Fruit fly (Drosophila melanogaster): ENCODE measurements around the gene CG1677.
A peak's percentile ranks its signal among the peaks of the same experiment; 100 is the strongest.

Gene CG1677

DNA sequence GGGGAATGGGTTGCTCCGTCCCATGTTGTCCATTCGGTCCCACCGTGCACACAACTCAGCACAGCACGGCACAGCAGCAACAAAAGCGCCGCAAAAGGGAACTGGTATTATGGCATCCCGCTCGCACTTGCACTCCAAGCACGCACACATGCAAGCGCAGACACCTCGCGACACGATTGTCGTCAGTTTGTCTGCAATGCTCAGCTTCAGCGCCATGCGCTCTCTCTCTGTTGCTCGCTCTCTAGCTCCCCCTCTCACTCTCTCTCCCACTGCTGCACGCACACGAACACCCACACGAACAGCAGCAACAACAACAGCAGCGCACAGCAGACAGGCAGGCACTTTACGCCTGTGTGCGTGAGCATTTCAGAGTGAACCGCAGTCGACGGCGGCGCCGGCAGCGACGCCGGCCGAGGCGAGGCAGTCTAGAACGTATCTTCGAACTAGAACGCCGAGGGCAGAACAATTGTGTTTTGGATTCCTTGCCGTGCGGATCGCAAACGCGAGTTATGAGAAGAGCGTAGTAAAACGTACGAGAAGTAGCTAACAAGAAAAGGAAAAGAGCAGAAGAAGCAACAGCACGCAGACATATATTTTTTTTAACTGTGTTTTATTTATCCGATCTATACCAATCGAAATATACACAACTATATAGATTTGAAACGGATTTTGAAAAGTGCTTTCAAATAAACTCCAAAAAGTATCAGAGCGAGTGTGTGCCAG lies 98.0 kb downstream of the CG1677 start, which contains the start of gene brk (continued):
- TF ChIP-seq Bdp1 (GFP tag; optimal IDR thresholded peaks at IDR 0.05) (no peak), CG14014 (GFP tag; IDR thresholded peaks at IDR 0.05) (no peak), Jarid2 (GFP tag; optimal IDR thresholded peaks at IDR 0.05) (peak; percentile 84), Myb (GFP tag; optimal IDR thresholded peaks at IDR 0.05) (no peak), CG14667 (GFP tag; IDR thresholded peaks at IDR 0.05) (no peak), danr (GFP tag; IDR thresholded peaks at IDR 0.05) (no peak), CHES-1-like (GFP tag; optimal IDR thresholded peaks at IDR 0.05) (no peak), Xrp1 (GFP tag; IDR thresholded peaks at IDR 0.05) (no peak), ab (GFP tag; optimal IDR thresholded peaks at IDR 0.05) (no peak), ro (GFP tag; IDR thresholded peaks at IDR 0.05) (no peak), tx (GFP tag; optimal IDR thresholded peaks at IDR 0.05) (no peak), NFAT (GFP tag; IDR thresholded peaks at IDR 0.05) (no peak; the same call in 1 of the 2 replicates)

DNA sequence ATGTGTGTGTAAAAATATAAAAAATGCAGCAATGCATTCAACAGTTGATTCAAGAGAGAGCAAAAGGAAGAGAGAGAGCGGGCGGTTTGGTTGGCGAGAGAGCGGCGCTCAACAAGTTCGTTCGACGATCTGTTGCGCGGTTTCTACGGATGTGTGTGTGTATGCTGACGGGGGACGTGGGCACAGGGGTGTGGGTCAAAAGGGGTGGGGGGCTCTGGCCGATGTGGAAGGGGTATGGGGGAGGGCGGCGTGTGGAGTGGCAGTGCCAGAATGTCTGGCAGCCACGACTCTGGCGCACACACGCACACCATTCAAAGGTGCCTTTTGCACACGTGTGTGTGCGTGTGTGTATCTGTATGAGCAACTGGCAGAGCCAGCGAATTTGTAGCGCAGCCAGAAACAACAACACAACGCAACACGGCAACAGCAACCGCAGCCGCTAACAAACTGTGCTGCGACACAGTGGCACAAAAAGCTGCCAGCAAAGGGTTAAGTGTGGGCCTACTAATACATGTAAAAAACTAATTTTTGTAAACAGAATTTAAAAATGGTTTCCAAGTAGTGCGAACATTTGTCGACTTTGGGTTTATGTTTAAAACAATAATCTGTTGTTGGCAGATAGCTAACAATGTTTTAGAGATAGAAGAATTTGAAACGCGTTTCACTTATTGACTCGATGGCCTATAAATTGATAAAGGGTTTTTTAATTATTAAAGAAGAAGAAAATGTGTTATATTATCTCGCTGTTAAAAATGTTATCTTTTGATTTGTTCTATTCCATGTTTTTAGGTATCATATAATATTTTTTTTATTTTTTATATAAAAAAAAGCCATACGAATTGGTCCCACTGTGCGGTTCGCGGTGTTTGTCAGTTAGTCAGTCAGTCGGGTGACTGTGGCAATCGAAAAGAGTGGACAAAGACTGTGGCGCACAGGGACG lies 98.8 kb downstream of the CG1677 start:
- TF ChIP-seq wor (GFP tag; IDR thresholded peaks at IDR 0.05) (peak; percentile 84), gro (GFP tag; optimal IDR thresholded peaks at IDR 0.05) (peak; percentile 11), CG33557 (GFP tag; optimal IDR thresholded peaks at IDR 0.05) (peak; percentile 91), nerfin-2 (GFP tag; IDR thresholded peaks at IDR 0.05; ENCODE audit: partially characterized antibody) (no peak), CG4424 (GFP tag; optimal IDR thresholded peaks at IDR 0.05) (peak; percentile 95), Oaz (GFP tag; IDR thresholded peaks at IDR 0.05) (peak; percentile 61), CG14014 (GFP tag; IDR thresholded peaks at IDR 0.05) (0 out of 2 replicates have a peak, but pooled peaks have one; percentile 56), HHEX (GFP tag; optimal IDR thresholded peaks at IDR 0.05) (peak; percentile 92), slou (GFP tag; optimal IDR thresholded peaks at IDR 0.05) (peak; percentile 55), CG34422 (GFP tag; IDR thresholded peaks at IDR 0.05) (peak; percentile 82; the same call in 2 of the 3 replicates), CG4707 (GFP tag; optimal IDR thresholded peaks at IDR 0.05) (no peak), CG15073 (GFP tag; optimal IDR thresholded peaks at IDR 0.05) (peak; percentile 68), CG1529 (GFP tag; optimal IDR thresholded peaks at IDR 0.05) (peak; percentile 72), CG7357 (GFP tag; IDR thresholded peaks at IDR 0.05) (peak; percentile 84), Blimp-1 (GFP tag; optimal IDR thresholded peaks at IDR 0.05) (peak; percentile 89), CG6175 (GFP tag; IDR thresholded peaks at IDR 0.05) (peak; percentile 99), CG17359 (tag; optimal IDR thresholded peaks at IDR 0.05) (peak; percentile 90), zf30C (GFP tag; optimal IDR thresholded peaks at IDR 0.05) (no peak), esg (GFP tag; conservative IDR thresholded peaks at IDR 0.05) (peak; percentile 82), CG13424 (tag; optimal IDR thresholded peaks at IDR 0.05) (peak; percentile 96), odd (GFP tag; optimal IDR thresholded peaks at IDR 0.05) (peak; percentile 95), CG15601 (tag; optimal IDR thresholded peaks at IDR 0.05) (peak; percentile 92), ssp (GFP tag; IDR thresholded peaks at IDR 0.05) (peak; percentile 70), CG8290 (GFP tag; optimal IDR thresholded peaks at IDR 0.05) (no peak), CG8290 (tag; optimal IDR thresholded peaks at IDR 0.05) (peak in 1 of 2 experiments; percentile 64), Optix (GFP tag; IDR thresholded peaks at IDR 0.05) (peak; percentile 56; the same call in 2 of the 3 replicates), Hmr (GFP tag; optimal IDR thresholded peaks at IDR 0.05) (peak; percentile 89), CG3847 (GFP tag; IDR thresholded peaks at IDR 0.05) (peak; percentile 76), da (GFP tag; optimal IDR thresholded peaks at IDR 0.05) (peak; percentile 12), Ada2b (GFP tag; IDR thresholded peaks at IDR 0.05) (peak; percentile 57), rib (GFP tag; IDR thresholded peaks at IDR 0.05) (peak; percentile 86; the same call in 1 of the 2 replicates), dysf (GFP tag; IDR thresholded peaks at IDR 0.05) (peak; percentile 87), bowl (GFP tag; IDR thresholded peaks at IDR 0.05) (no peak; the same call in 1 of the 2 replicates), CG14050 (GFP tag; IDR thresholded peaks at IDR 0.05) (peak; percentile 50; the same call in 1 of the 3 replicates), hkb (optimal IDR thresholded peaks at IDR 0.05) (no peak), hkb (GFP tag; IDR thresholded peaks at IDR 0.05) (no peak; the same call in none of the 2 replicates), CG32772 (GFP tag; IDR thresholded peaks at IDR 0.05) (peak; percentile 78)

All from whole organism, embryonic.